Fruit fly (Drosophila melanogaster): Measurements from ENCODE around the gene yip2.

DNA sequence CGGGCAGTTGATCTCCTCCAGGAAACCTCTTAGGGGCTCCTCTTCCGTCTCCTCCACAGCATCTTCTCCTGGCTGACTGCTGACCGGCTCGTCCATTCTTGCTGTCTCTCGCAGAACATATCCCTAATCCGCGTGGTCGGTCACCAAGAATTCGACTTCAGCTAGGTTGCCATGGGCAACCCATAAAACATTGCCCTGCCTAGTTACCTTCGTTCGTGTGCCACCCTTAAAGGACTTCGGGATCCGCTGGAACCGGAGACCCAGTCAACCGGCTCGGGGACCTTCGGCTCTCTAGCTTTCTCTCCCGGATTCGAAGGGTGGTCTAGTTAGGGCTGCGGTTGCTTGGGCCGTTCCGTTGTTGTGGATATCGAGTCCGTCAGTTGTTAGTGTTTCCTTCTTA is 9.7 kb downstream of the yip2 start, which contains the start of the genes TbCMF46 and CG42366:
- no peak for TF ChIP-seq kay (GFP tag; ENCODE audit: borderline replicate concordance)
- TF ChIP-seq Crg-1 (GFP tag; optimal IDR thresholded peaks at IDR 0.05): no peak
- no peak for TF ChIP-seq Mnt (GFP tag; optimal IDR thresholded peaks at IDR 0.05)
- no peak for TF ChIP-seq cnc (optimal IDR thresholded peaks at IDR 0.05)
- no peak for TF ChIP-seq cic (GFP tag; optimal IDR thresholded peaks at IDR 0.05)
- TF ChIP-seq CG11617 (GFP tag; optimal IDR thresholded peaks at IDR 0.05): no peak
- TF ChIP-seq CG7101 (tag; optimal IDR thresholded peaks at IDR 0.05): no peak
- no peak for TF ChIP-seq CG33017 (tag; optimal IDR thresholded peaks at IDR 0.05)
- no peak for TF ChIP-seq bab1 (GFP tag; optimal IDR thresholded peaks at IDR 0.05)
- TF ChIP-seq CG7045 (GFP tag; optimal IDR thresholded peaks at IDR 0.05): no peak
- TF ChIP-seq CG1620 (GFP tag; optimal IDR thresholded peaks at IDR 0.05): no peak
- TF ChIP-seq CG12768 (GFP tag; optimal IDR thresholded peaks at IDR 0.05): no peak

All from whole organism, adult.